Worm (Caenorhabditis elegans) whole organism, L2 larva: ENCODE measurements around the gene saeg-1.

Source experiments
- C34F6.9 ChIP-seq: fragments of 150-350 bp; optimal IDR thresholded peaks from 2 replicates; lab custom pipeline; 2014; ENCODE audit warnings: missing biosample characterization, missing genetic modification characterization
- F13H6.1 ChIP-seq: sonication (generic microtip); optimal IDR thresholded peaks from 2 replicates; lab custom pipeline; 2016; ENCODE audit warnings: missing genetic modification characterization, missing compliant biosample characterization
- R02D3.7 ChIP-seq: fragments of 150-350 bp; optimal IDR thresholded peaks from 2 replicates; lab custom pipeline; 2014; ENCODE audit warnings: missing biosample characterization, missing genetic modification characterization
- Y55F3AM.14 ChIP-seq: fragments of 200-800 bp; sonication (Bioruptor generic); optimal IDR thresholded peaks from 2 replicates; lab custom pipeline; 2018; ENCODE audit warnings: mild to moderate bottlenecking, missing genetic modification characterization, missing compliant biosample characterization
- ZK546.5 ChIP-seq: sonication (generic microtip); optimal IDR thresholded peaks from 2 replicates; lab custom pipeline; 2017; ENCODE audit warnings: missing biosample characterization, missing genetic modification characterization
- aly-2 ChIP-seq: fragments of 150-350 bp; optimal IDR thresholded peaks from 2 replicates; lab custom pipeline; 2014; ENCODE audit warnings: missing biosample characterization, missing genetic modification characterization
- ama-1 ChIP-seq: fragments of 150-350 bp; optimal IDR thresholded peaks from 2 replicates; lab custom pipeline; 2018; ENCODE audit warnings: inconsistent platforms
- blmp-1 ChIP-seq: sonication (generic microtip); optimal IDR thresholded peaks from 2 replicates; lab custom pipeline; 2017; ENCODE audit warnings: missing genetic modification characterization, mild to moderate bottlenecking, missing compliant biosample characterization, antibody characterized with exemption, moderate library complexity; ENCODE audit not compliant: insufficient read depth
- ceh-16 ChIP-seq: fragments of 150-350 bp; optimal IDR thresholded peaks from 2 replicates; lab custom pipeline; 2014; ENCODE audit warnings: missing biosample characterization, missing genetic modification characterization
- ceh-82 ChIP-seq: fragments of 150-350 bp; optimal IDR thresholded peaks from 2 replicates; lab custom pipeline; 2014; ENCODE audit warnings: missing biosample characterization, missing genetic modification characterization
- crh-2 ChIP-seq: sonication (generic microtip); optimal IDR thresholded peaks from 2 replicates; lab custom pipeline; 2017; ENCODE audit warnings: missing biosample characterization, missing genetic modification characterization
- dmd-4 ChIP-seq: sonication (generic microtip); optimal IDR thresholded peaks from 2 replicates; lab custom pipeline; 2017; ENCODE audit warnings: missing biosample characterization, missing genetic modification characterization
- egl-27 ChIP-seq: sonication (generic microtip); optimal IDR thresholded peaks from 3 replicates; lab custom pipeline; 2017; ENCODE audit warnings: missing biosample characterization, missing genetic modification reagents, missing genetic modification characterization
- elt-1 ChIP-seq: fragments of 150-350 bp; optimal IDR thresholded peaks from 2 replicates; lab custom pipeline; 2014; ENCODE audit warnings: missing biosample characterization, missing genetic modification characterization
- elt-3 ChIP-seq: sonication (generic microtip); optimal IDR thresholded peaks from 2 replicates; lab custom pipeline; 2017; ENCODE audit warnings: missing biosample characterization, missing genetic modification characterization
- fos-1 ChIP-seq: fragments of 150-350 bp; optimal IDR thresholded peaks from 2 replicates; lab custom pipeline; 2014; ENCODE audit warnings: missing biosample characterization, missing genetic modification characterization
- gmeb-1 ChIP-seq: fragments of 150-350 bp; optimal IDR thresholded peaks from 2 replicates; lab custom pipeline; 2014; ENCODE audit warnings: missing biosample characterization, missing genetic modification characterization
- lin-13 ChIP-seq: fragments of 150-350 bp; optimal IDR thresholded peaks from 2 replicates; lab custom pipeline; 2014; ENCODE audit warnings: missing biosample characterization, missing genetic modification reagents, missing genetic modification characterization
- lin-39 ChIP-seq: fragments of 150-350 bp; optimal IDR thresholded peaks from 2 replicates; lab custom pipeline; 2014; ENCODE audit warnings: missing biosample characterization, missing genetic modification reagents, missing genetic modification characterization
- lsy-2 ChIP-seq, 2 experiments: fragments of 150-350 bp in 1 of 2; sonication (generic microtip) in 1 of 2; optimal IDR thresholded peaks; 2 replicates each; lab custom pipeline; 2014 to 2017; ENCODE audit warnings: missing biosample characterization in 2 of 2, missing genetic modification characterization in 2 of 2
- mab-5 ChIP-seq: fragments of 150-350 bp; optimal IDR thresholded peaks from 2 replicates; lab custom pipeline; 2014; ENCODE audit warnings: missing biosample characterization, missing genetic modification characterization
- mbf-1 ChIP-seq: sonication (generic microtip); optimal IDR thresholded peaks from 2 replicates; lab custom pipeline; 2017; ENCODE audit warnings: missing biosample characterization, missing genetic modification characterization
- mdl-1 ChIP-seq, 2 experiments: fragments of 150-350 bp in 1 of 2; sonication (generic microtip) in 1 of 2; optimal IDR thresholded peaks; 2 replicates each; lab custom pipeline; 2017; ENCODE audit warnings: missing biosample characterization in 2 of 2, missing genetic modification characterization in 2 of 2
- nhr-10 ChIP-seq: sonication (generic microtip); optimal IDR thresholded peaks from 2 replicates; lab custom pipeline; 2017; ENCODE audit warnings: missing biosample characterization, missing genetic modification characterization
- nhr-11 ChIP-seq: fragments of 150-350 bp; optimal IDR thresholded peaks from 2 replicates; lab custom pipeline; 2014; ENCODE audit warnings: missing biosample characterization, missing genetic modification characterization
- nhr-129 ChIP-seq: fragments of 150-350 bp; optimal IDR thresholded peaks from 2 replicates; lab custom pipeline; 2014; ENCODE audit warnings: missing biosample characterization, missing genetic modification characterization
- nhr-23 ChIP-seq: fragments of 150-350 bp; optimal IDR thresholded peaks from 2 replicates; lab custom pipeline; 2014; ENCODE audit warnings: missing biosample characterization, missing genetic modification reagents, missing genetic modification characterization
- nhr-237 ChIP-seq: fragments of 150-350 bp; optimal IDR thresholded peaks from 2 replicates; lab custom pipeline; 2014; ENCODE audit warnings: missing biosample characterization, missing genetic modification characterization
- nhr-25 ChIP-seq: fragments of 150-350 bp; sonication (generic microtip); optimal IDR thresholded peaks from 3 replicates; lab custom pipeline; 2014; ENCODE audit warnings: missing biosample characterization, missing genetic modification characterization
- nhr-6 ChIP-seq: fragments of 150-350 bp; optimal IDR thresholded peaks from 2 replicates; lab custom pipeline; 2014; ENCODE audit warnings: missing biosample characterization, missing genetic modification characterization
- nhr-77 ChIP-seq: fragments of 150-350 bp; optimal IDR thresholded peaks from 2 replicates; lab custom pipeline; 2014; ENCODE audit warnings: missing biosample characterization, missing genetic modification characterization
- peb-1 ChIP-seq: fragments of 150-350 bp; optimal IDR thresholded peaks from 2 replicates; lab custom pipeline; 2014; ENCODE audit warnings: missing biosample characterization, missing genetic modification characterization
- sem-4 ChIP-seq: fragments of 150-350 bp; optimal IDR thresholded peaks from 2 replicates; lab custom pipeline; 2014; ENCODE audit warnings: missing biosample characterization, missing genetic modification reagents, missing genetic modification characterization
- skn-1 ChIP-seq: sonication (generic microtip); optimal IDR thresholded peaks from 2 replicates; lab custom pipeline; 2017; ENCODE audit warnings: missing biosample characterization, missing genetic modification characterization
- sma-3 ChIP-seq: sonication (generic microtip); optimal IDR thresholded peaks from 2 replicates; lab custom pipeline; 2016; ENCODE audit warnings: missing genetic modification reagents, missing genetic modification characterization, missing compliant biosample characterization
- sma-9 ChIP-seq, 2 experiments: fragments of 150-350 bp in 1 of 2; sonication (generic microtip) in 1 of 2; optimal IDR thresholded peaks; 2 replicates each; lab custom pipeline; 2014 to 2016; ENCODE audit warnings: missing genetic modification characterization in 2 of 2, mild to moderate bottlenecking in 1 of 2, missing biosample characterization in 1 of 2, missing compliant biosample characterization in 1 of 2, missing genetic modification reagents in 1 of 2, moderate library complexity in 1 of 2
- snpc-4 ChIP-seq: fragments of 150-350 bp; optimal IDR thresholded peaks from 2 replicates; lab custom pipeline; 2014; ENCODE audit warnings: missing biosample characterization, missing genetic modification characterization
- unc-39 ChIP-seq: fragments of 150-350 bp; optimal IDR thresholded peaks from 2 replicates; lab custom pipeline; 2014; ENCODE audit warnings: missing biosample characterization, missing genetic modification characterization
- unc-55 ChIP-seq: fragments of 150-350 bp; sonication (generic microtip); optimal IDR thresholded peaks from 3 replicates; lab custom pipeline; 2014; ENCODE audit warnings: missing biosample characterization, missing genetic modification reagents, missing genetic modification characterization
- unc-62 ChIP-seq: fragments of 150-350 bp; optimal IDR thresholded peaks from 2 replicates; lab custom pipeline; 2014; ENCODE audit warnings: missing biosample characterization, missing genetic modification reagents, missing genetic modification characterization
- ztf-1 ChIP-seq: fragments of 200-800 bp; sonication (Bioruptor generic); conservative IDR thresholded peaks from 2 replicates; pipeline ENCODE4 v1.3.6; 2022; ENCODE audit warnings: missing genetic modification characterization, missing compliant biosample characterization
- ztf-11 ChIP-seq: sonication (generic microtip); optimal IDR thresholded peaks from 2 replicates; lab custom pipeline; 2017; ENCODE audit warnings: missing biosample characterization, missing genetic modification characterization
- ztf-4 ChIP-seq: fragments of 150-350 bp; optimal IDR thresholded peaks from 2 replicates; lab custom pipeline; 2014; ENCODE audit warnings: missing biosample characterization, missing genetic modification characterization

saeg-1 gene

DNA sequence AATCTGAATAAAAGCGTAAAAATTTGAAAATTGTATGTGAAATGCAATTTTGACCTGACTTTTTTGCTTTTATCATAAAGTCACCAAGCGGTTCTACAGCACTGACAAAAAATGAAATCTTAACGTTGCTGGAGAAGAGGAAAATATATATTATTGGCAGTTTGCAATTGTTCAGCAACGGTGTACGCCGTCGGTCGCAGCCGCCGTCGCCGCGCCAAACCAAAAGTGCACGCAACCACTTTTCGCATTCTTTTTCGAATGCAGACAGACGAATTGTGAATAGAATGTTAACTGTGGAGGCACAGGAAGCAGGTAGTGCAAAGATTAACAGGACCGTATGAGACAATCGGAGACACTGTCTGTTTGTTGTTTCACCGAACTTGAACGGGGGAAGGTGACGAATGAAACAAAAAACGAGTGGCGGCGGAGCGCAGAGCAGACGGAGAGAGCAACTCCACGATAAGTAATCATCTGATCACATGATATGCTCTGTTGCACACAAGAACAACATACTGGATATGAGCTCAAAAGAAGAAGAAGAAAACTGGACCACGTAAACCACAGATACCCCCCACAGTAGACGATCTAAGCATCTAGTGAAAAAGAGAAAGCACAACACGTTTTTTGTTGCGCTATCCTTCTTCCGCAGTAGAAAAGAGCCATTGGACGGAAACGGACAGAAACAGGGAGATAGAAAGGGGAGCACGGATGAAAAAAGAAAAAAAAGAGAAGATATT lies 8.4 kb downstream of the saeg-1 start:
- TF ChIP-seq aly-2 (tag; lab: Kevin White, UChicago), result no peak
- no peak for TF ChIP-seq mab-5
- TF ChIP-seq Y55F3AM.14, result peak; percentile 82
- TF ChIP-seq sma-3, result peak; percentile 16
- TF ChIP-seq F13H6.1 (tag; lab: Kevin White, UChicago), result peak; percentile 52
- peak; percentile 78 for TF ChIP-seq nhr-129 (tag; lab: Kevin White, UChicago)
- peak; percentile 14 for TF ChIP-seq fos-1 (tag; lab: Kevin White, UChicago)
- TF ChIP-seq mdl-1 (tag; optimal IDR thresholded peaks at IDR 0.05; lab: Kevin White, UChicago), result no peak
- TF ChIP-seq nhr-237 (tag; lab: Kevin White, UChicago), result no peak
- no peak for TF ChIP-seq lin-39 (tag; lab: Kevin White, UChicago)
- TF ChIP-seq snpc-4 (tag; lab: Kevin White, UChicago), result no peak
- TF ChIP-seq nhr-25, result no peak
- TF ChIP-seq elt-3 (tag; lab: Kevin White, UChicago), result no peak
- no peak for TF ChIP-seq unc-39 (tag; lab: Kevin White, UChicago)
- no peak for TF ChIP-seq nhr-6 (tag; lab: Kevin White, UChicago)
- no peak for TF ChIP-seq ztf-11 (tag; lab: Kevin White, UChicago)
- peak; percentile 15 for TF ChIP-seq blmp-1 (tag; lab: Kevin White, UChicago)
- TF ChIP-seq nhr-23 (tag; lab: Kevin White, UChicago), result no peak
- TF ChIP-seq unc-55 (GFP tag; lab: Kevin White, UChicago), result peak; percentile 38
- TF ChIP-seq ztf-1 (GFP tag; lab: Robert Waterston, UW), result no peak
- TF ChIP-seq ceh-16 (tag; lab: Kevin White, UChicago), result no peak
- TF ChIP-seq ZK546.5 (tag; lab: Kevin White, UChicago), result no peak
- peak; percentile 8 for TF ChIP-seq sma-9 (GFP tag; optimal IDR thresholded peaks at IDR 0.05; lab: Kevin White, UChicago)
- TF ChIP-seq sma-9 (tag; optimal IDR thresholded peaks at IDR 0.05; lab: Kevin White, UChicago), result no peak
- no peak for TF ChIP-seq mbf-1
- TF ChIP-seq ceh-82 (tag; lab: Kevin White, UChicago), result no peak
- peak in 1 of 2 experiments; percentile 21 for TF ChIP-seq lsy-2 (tag; optimal IDR thresholded peaks at IDR 0.05; lab: Kevin White, UChicago)
- no peak for TF ChIP-seq sem-4 (tag; lab: Kevin White, UChicago)
- no peak for TF ChIP-seq nhr-11 (tag; lab: Kevin White, UChicago)
- no peak for TF ChIP-seq unc-62
- TF ChIP-seq ama-1 (lab: Kevin White, UChicago), result no peak
- no peak for TF ChIP-seq gmeb-1 (tag; lab: Kevin White, UChicago)
- TF ChIP-seq egl-27, result peak; percentile 4
- peak; percentile 43 for TF ChIP-seq C34F6.9 (tag; lab: Kevin White, UChicago)
- TF ChIP-seq elt-1 (tag; lab: Kevin White, UChicago), result no peak
- TF ChIP-seq R02D3.7 (tag; lab: Kevin White, UChicago), result no peak
- TF ChIP-seq, all 48 proteins: peak for 11

DNA sequence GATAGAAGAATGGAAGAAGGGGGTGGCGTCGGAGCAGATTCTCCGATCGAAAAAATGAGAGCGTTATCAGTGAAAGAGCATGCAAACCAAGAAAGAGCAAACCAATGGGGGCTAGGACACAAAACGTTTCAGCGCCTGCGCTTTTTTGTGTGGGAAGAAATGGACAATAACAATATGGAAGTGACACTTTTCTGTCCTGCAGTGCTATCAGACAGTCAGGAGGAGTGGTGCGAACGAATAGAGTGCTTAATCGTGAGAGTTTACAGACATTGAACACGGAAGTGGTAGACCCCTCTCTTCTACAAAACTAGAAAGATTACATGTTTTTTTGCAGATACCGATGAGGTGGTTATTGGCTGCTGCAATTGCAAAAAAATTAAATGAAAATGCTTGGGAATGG lies 10.1 kb downstream of the saeg-1 start:
- TF ChIP-seq sma-9 (GFP tag; optimal IDR thresholded peaks at IDR 0.05; lab: Kevin White, UChicago), result peak; percentile 80
- TF ChIP-seq sma-9 (tag; optimal IDR thresholded peaks at IDR 0.05; lab: Kevin White, UChicago), result no peak
- peak; percentile 15 for TF ChIP-seq nhr-129 (tag; lab: Kevin White, UChicago)
- no peak for TF ChIP-seq sem-4 (tag; lab: Kevin White, UChicago)
- TF ChIP-seq C34F6.9 (tag; lab: Kevin White, UChicago), result no peak
- peak; percentile 78 for TF ChIP-seq fos-1 (tag; lab: Kevin White, UChicago)
- peak; percentile 21 for TF ChIP-seq crh-2 (tag; lab: Kevin White, UChicago)
- no peak for TF ChIP-seq ztf-1 (GFP tag; lab: Robert Waterston, UW)
- TF ChIP-seq, all 48 proteins: peak for 4

ce11 chrV:10854197-10854596 lies 11.3 kb downstream of the saeg-1 start:
- TF ChIP-seq peb-1 (tag; lab: Kevin White, UChicago) (no peak), fos-1 (tag; lab: Kevin White, UChicago) (no peak), ztf-4 (no peak), Y55F3AM.14 (no peak), dmd-4 (tag; lab: Kevin White, UChicago) (no peak), nhr-23 (tag; lab: Kevin White, UChicago) (no peak), ceh-82 (tag; lab: Kevin White, UChicago) (no peak), nhr-10 (tag; lab: Kevin White, UChicago) (no peak), ztf-1 (GFP tag; lab: Robert Waterston, UW) (no peak), lin-13 (no peak), lin-39 (tag; lab: Kevin White, UChicago) (no peak), ztf-11 (tag; lab: Kevin White, UChicago) (no peak), nhr-77 (no peak), skn-1 (tag; lab: Kevin White, UChicago) (no peak), nhr-25 (no peak), mdl-1 (tag; optimal IDR thresholded peaks at IDR 0.05; lab: Kevin White, UChicago) (no peak), sma-3 (no peak), ceh-16 (tag; lab: Kevin White, UChicago) (no peak)
